Worm (Caenorhabditis elegans) whole organism, early embryonic: Measurements from ENCODE around the gene srxa-18.

ENCODE experiments used
- B0310.2 ChIP-seq: sonication (generic microtip); optimal IDR thresholded peaks from 2 replicates; lab custom pipeline; 2016; ENCODE audit warnings: mild to moderate bottlenecking, missing genetic modification characterization, missing compliant biosample characterization
- F13C5.2 ChIP-seq: sonication (generic microtip); optimal IDR thresholded peaks from 2 replicates; lab custom pipeline; 2017; ENCODE audit warnings: mild to moderate bottlenecking, missing genetic modification characterization, inconsistent platforms, missing compliant biosample characterization
- aly-1 ChIP-seq: sonication (generic microtip); optimal IDR thresholded peaks from 2 replicates; lab custom pipeline; 2016; ENCODE audit warnings: missing genetic modification characterization, missing compliant biosample characterization
- ama-1 ChIP-seq: fragments of 150-350 bp; optimal IDR thresholded peaks from 2 replicates; lab custom pipeline; 2014
- ceh-13 ChIP-seq: fragments of 200-800 bp; sonication (Bioruptor generic); optimal IDR thresholded peaks from 2 replicates; lab custom pipeline; 2018; ENCODE audit warnings: mild to moderate bottlenecking, missing genetic modification characterization, missing compliant biosample characterization
- ceh-36 ChIP-seq: sonication (generic microtip); optimal IDR thresholded peaks from 2 replicates; lab custom pipeline; 2016; ENCODE audit warnings: missing genetic modification characterization, inconsistent platforms, missing compliant biosample characterization
- ets-7 ChIP-seq: sonication (generic microtip); optimal IDR thresholded peaks from 2 replicates; lab custom pipeline; 2016; ENCODE audit warnings: missing genotype, missing genetic modification characterization, missing compliant biosample characterization
- flt-1 ChIP-seq: fragments of 200-800 bp; sonication (Bioruptor generic); IDR thresholded peaks from 2 replicates; pipeline ENCODE4 v1.3.6; 2022; ENCODE audit warnings: missing genetic modification characterization, missing compliant biosample characterization
- hmbx-1 ChIP-seq: sonication (generic microtip); optimal IDR thresholded peaks from 2 replicates; lab custom pipeline; 2016; ENCODE audit warnings: mild to moderate bottlenecking, missing genetic modification characterization, missing compliant biosample characterization
- hmg-4 ChIP-seq: fragments of 200-800 bp; sonication (Bioruptor generic); optimal IDR thresholded peaks from 2 replicates; lab custom pipeline; 2018; ENCODE audit warnings: mild to moderate bottlenecking, missing genetic modification characterization, missing compliant biosample characterization
- hnd-1 ChIP-seq: sonication (generic microtip); optimal IDR thresholded peaks from 2 replicates; lab custom pipeline; 2016; ENCODE audit warnings: missing genetic modification characterization, missing compliant biosample characterization
- pes-1 ChIP-seq: fragments of 200-800 bp; sonication (Bioruptor generic); IDR thresholded peaks from 2 replicates; pipeline ENCODE4 v1.3.6; 2022; ENCODE audit warnings: missing genetic modification reagents, missing genetic modification characterization, missing compliant biosample characterization
- scrt-1 ChIP-seq: fragments of 200-800 bp; sonication (Bioruptor generic); IDR thresholded peaks from 2 replicates; pipeline ENCODE4 v1.3.6; 2022; ENCODE audit warnings: missing genetic modification characterization, missing compliant biosample characterization
- sea-1 ChIP-seq: fragments of 200-800 bp; sonication (Bioruptor generic); conservative IDR thresholded peaks from 2 replicates; pipeline ENCODE4 v1.3.6; 2022; ENCODE audit warnings: missing genetic modification characterization, missing compliant biosample characterization
- tbx-11 ChIP-seq: fragments of 200-800 bp; sonication (Bioruptor generic); IDR thresholded peaks from 2 replicates; pipeline ENCODE4 v1.3.6; 2022; ENCODE audit warnings: missing genetic modification characterization, missing compliant biosample characterization
- tbx-37 ChIP-seq: fragments of 200-800 bp; sonication (Bioruptor generic); conservative IDR thresholded peaks from 2 replicates; pipeline ENCODE4 v1.3.6; 2022; ENCODE audit warnings: missing genetic modification reagents, missing genetic modification characterization, missing compliant biosample characterization
- tra-4 ChIP-seq: sonication (generic microtip); optimal IDR thresholded peaks from 2 replicates; lab custom pipeline; 2017; ENCODE audit warnings: missing genetic modification characterization, missing compliant biosample characterization

srxa-18 gene

DNA sequence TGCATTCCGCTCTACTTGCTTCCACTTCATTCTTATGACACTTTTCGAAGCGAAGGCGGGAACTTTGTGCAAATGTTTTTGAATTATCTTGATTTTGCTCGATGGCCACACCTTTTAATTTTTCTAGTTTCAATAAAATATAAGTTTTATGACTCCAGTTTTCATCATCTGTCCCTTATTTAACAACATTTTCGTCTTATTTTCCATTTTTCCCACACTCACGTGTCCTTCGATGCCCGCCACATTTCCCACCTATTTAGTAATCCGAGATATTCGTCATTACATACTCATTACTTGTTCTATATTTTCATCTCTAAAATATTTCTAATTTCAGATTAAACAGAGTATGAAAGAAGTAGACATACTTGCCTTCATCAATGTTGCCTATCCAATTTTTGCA is 26.4 kb downstream of the srxa-18 start, which contains the start of gene srd-49:
Gene srd-49 (plus strand): TSS at position 301 of the 400 bp plus-strand sequence.
- no peak for TF ChIP-seq F13C5.2
- TF ChIP-seq hmbx-1 = no peak
- TF ChIP-seq ets-7 = no peak
- TF ChIP-seq ama-1 (lab: Kevin White, UChicago) = no peak
- no peak for TF ChIP-seq B0310.2 (tag; lab: Kevin White, UChicago)
- no peak for TF ChIP-seq tbx-11 (GFP tag; lab: Robert Waterston, UW)
- no peak for TF ChIP-seq tbx-37

ce11 chrV:10091152-10091551 is 29.6 kb downstream of the srxa-18 start, which contains the start of gene R04B5.11:
TSS of gene R04B5.11 (minus strand) at chrV:10091252.
- TF ChIP-seq F13C5.2 = no peak
- TF ChIP-seq ama-1 (lab: Kevin White, UChicago) = no peak
- TF ChIP-seq ceh-13 (GFP tag; lab: Kevin White, UChicago) = no peak
- no peak for TF ChIP-seq tra-4 (tag; lab: Kevin White, UChicago)
- TF ChIP-seq tbx-11 (GFP tag; lab: Robert Waterston, UW) = no peak
- no peak for TF ChIP-seq flt-1
- TF ChIP-seq hnd-1 (tag; lab: Kevin White, UChicago) = no peak
- no peak for TF ChIP-seq aly-1 (tag; lab: Kevin White, UChicago)
- TF ChIP-seq hmg-4 (GFP tag; lab: Kevin White, UChicago) = no peak
- no peak for TF ChIP-seq scrt-1
- no peak for TF ChIP-seq hmbx-1
- no peak for TF ChIP-seq B0310.2 (tag; lab: Kevin White, UChicago)

DNA sequence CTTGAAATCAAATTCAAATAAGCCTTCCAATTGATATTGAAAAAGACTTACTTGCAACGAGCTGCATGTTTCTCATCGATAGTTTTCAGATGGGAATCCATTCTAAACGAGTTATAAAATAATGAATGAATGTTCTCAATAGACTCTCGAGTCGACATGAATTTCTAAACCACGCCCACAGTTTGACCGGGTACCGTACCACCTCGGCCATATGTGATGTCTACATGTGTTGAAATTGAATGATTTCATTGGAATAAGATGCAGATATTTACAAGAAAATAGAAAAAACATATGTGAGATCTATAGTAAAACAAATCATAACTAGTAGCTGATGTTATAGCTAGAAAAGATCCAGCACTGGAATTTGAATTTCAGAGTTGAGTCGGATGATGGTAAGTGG is 30.3 kb downstream of the srxa-18 start, which contains the start of gene R04B5.7:
Gene R04B5.7 (minus strand): TSS at position 101 of the 400 bp plus-strand sequence.
- TF ChIP-seq hnd-1 (tag; lab: Kevin White, UChicago) = no peak
- TF ChIP-seq ama-1 (lab: Kevin White, UChicago) = no peak
- TF ChIP-seq F13C5.2 = no peak
- TF ChIP-seq scrt-1 = no peak
- TF ChIP-seq B0310.2 (tag; lab: Kevin White, UChicago) = no peak
- TF ChIP-seq pes-1 (GFP tag; lab: Robert Waterston, UW) = no peak
- no peak for TF ChIP-seq tbx-37
- no peak for TF ChIP-seq ceh-36 (tag; lab: Kevin White, UChicago)
- TF ChIP-seq flt-1 = no peak
- no peak for TF ChIP-seq hmg-4 (GFP tag; lab: Kevin White, UChicago)

DNA sequence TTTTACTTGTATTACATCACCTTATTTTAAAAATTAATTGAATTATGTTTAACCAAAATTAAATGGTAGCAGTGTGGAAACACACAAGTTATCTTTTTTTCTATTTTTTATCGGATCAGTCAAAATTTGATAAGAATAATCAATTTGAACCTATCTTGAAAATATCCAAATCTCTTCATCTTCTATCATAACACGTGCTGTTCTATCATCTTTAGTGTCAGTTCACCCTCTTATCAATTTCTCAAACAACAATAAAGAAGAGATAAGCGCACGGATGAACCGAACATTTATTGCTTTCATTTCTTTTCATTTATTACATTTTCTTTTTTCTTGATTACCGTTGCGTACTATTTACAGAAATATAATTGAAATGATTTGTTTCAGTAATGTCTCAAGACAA is 33.7 kb downstream of the srxa-18 start, which contains the start of gene R04B5.5:
Gene R04B5.5 (plus strand): TSS at position 378 of the 400 bp plus-strand sequence.
- TF ChIP-seq ceh-36 (tag; lab: Kevin White, UChicago) (no peak), scrt-1 (no peak), tra-4 (tag; lab: Kevin White, UChicago) (no peak), ama-1 (lab: Kevin White, UChicago) (no peak), F13C5.2 (no peak), flt-1 (no peak), pes-1 (GFP tag; lab: Robert Waterston, UW) (no peak), tbx-11 (GFP tag; lab: Robert Waterston, UW) (no peak)

ce11 chrV:10086141-10086540 is 34.7 kb downstream of the srxa-18 start:
- no peak for TF ChIP-seq hnd-1 (tag; lab: Kevin White, UChicago)
- TF ChIP-seq F13C5.2 = no peak
- TF ChIP-seq ets-7 = no peak
- TF ChIP-seq aly-1 (tag; lab: Kevin White, UChicago) = no peak
- no peak for TF ChIP-seq B0310.2 (tag; lab: Kevin White, UChicago)
- no peak for TF ChIP-seq sea-1
- TF ChIP-seq hmg-4 (GFP tag; lab: Kevin White, UChicago) = no peak
- no peak for TF ChIP-seq scrt-1
- no peak for TF ChIP-seq ceh-36 (tag; lab: Kevin White, UChicago)
- no peak for TF ChIP-seq pes-1 (GFP tag; lab: Robert Waterston, UW)
- TF ChIP-seq tra-4 (tag; lab: Kevin White, UChicago) = no peak
- no peak for TF ChIP-seq tbx-37
- no peak for TF ChIP-seq ama-1 (lab: Kevin White, UChicago)
- no peak for TF ChIP-seq ceh-13 (GFP tag; lab: Kevin White, UChicago)

DNA sequence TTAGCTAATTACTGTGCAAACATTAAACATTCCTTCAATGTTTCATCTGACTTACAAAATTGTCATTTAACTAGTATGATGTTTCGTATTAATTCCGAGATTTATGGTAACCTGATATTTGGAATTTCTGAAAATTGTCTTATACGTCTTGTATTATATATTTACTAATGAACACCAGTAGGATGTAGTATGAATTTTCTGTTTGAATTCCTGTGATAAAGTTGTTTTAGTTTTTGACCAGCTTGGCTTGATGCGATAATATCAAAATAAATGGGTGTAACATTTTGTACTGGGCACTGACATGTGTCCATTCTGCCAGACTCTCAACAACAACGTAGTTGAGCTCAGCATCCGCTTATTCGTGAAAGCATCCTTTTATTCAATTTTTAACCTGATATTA is 35.9 kb downstream of the srxa-18 start, which contains the start of gene R04B5.6:
Gene R04B5.6 (plus strand): TSS at position 301 of the 400 bp plus-strand sequence.
- no peak for TF ChIP-seq aly-1 (tag; lab: Kevin White, UChicago)
- TF ChIP-seq hmbx-1 = no peak
- no peak for TF ChIP-seq ets-7
- no peak for TF ChIP-seq B0310.2 (tag; lab: Kevin White, UChicago)
- TF ChIP-seq ceh-36 (tag; lab: Kevin White, UChicago) = no peak
- TF ChIP-seq tbx-37 = no peak
- no peak for TF ChIP-seq ama-1 (lab: Kevin White, UChicago)
- no peak for TF ChIP-seq hmg-4 (GFP tag; lab: Kevin White, UChicago)
- no peak for TF ChIP-seq tra-4 (tag; lab: Kevin White, UChicago)
- TF ChIP-seq hnd-1 (tag; lab: Kevin White, UChicago) = no peak
- TF ChIP-seq pes-1 (GFP tag; lab: Robert Waterston, UW) = no peak
- TF ChIP-seq scrt-1 = no peak
- no peak for TF ChIP-seq sea-1

DNA sequence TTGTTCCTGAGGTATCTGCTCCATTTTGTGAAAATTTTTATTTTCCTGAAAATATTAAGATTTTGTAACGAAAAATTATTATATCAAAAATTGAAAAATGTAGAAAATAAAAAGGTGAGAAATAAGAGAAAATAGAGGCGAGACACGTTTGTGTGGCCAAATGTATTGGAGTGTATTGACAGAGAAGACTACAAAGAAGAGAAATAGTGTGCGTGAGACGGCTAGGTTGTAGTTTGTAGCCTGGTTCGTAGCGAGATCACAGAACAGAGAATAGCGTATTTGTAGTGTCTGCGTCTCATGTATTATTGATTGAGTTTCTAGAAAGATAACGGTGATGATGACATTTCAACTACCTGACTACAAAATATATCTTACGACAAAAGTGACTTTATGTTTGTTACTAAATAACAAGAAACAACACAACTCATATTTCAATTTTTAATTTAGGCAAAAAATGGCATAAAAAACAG is 36.8 kb downstream of the srxa-18 start, which contains the start of gene nhr-12:
Gene nhr-12 (minus strand): TSS at position 51 of the 470 bp plus-strand sequence.
- TF ChIP-seq scrt-1 (no peak), pes-1 (GFP tag; lab: Robert Waterston, UW) (no peak), aly-1 (tag; lab: Kevin White, UChicago) (no peak), F13C5.2 (no peak), ceh-13 (GFP tag; lab: Kevin White, UChicago) (no peak), tbx-11 (GFP tag; lab: Robert Waterston, UW) (no peak), hmbx-1 (no peak), ets-7 (no peak), flt-1 (no peak), hmg-4 (GFP tag; lab: Kevin White, UChicago) (no peak)

ce11 chrV:10081636-10082035 is 39.2 kb downstream of the srxa-18 start, which contains the start of gene nhr-205:
TSS of gene nhr-205 (minus strand) at chrV:10081776.
- TF ChIP-seq hnd-1 (tag; lab: Kevin White, UChicago) (no peak), B0310.2 (tag; lab: Kevin White, UChicago) (no peak), ama-1 (lab: Kevin White, UChicago) (no peak), hmg-4 (GFP tag; lab: Kevin White, UChicago) (no peak), tra-4 (tag; lab: Kevin White, UChicago) (no peak), tbx-37 (no peak), scrt-1 (no peak), hmbx-1 (no peak), aly-1 (tag; lab: Kevin White, UChicago) (no peak), ceh-36 (tag; lab: Kevin White, UChicago) (no peak), ceh-13 (GFP tag; lab: Kevin White, UChicago) (no peak), tbx-11 (GFP tag; lab: Robert Waterston, UW) (no peak), F13C5.2 (no peak), ets-7 (no peak), sea-1 (no peak), flt-1 (no peak)
